Worm (Caenorhabditis elegans) whole organism, midembryonic: ENCODE measurements around the gene ZK863.8.

Source experiments
- flt-1 ChIP-seq: fragments of 200-800 bp; sonication (Bioruptor generic); IDR thresholded peaks from 2 replicates; pipeline ENCODE4 v1.3.6; 2022; ENCODE audit warnings: missing genetic modification characterization, missing compliant biosample characterization
- klf-2 ChIP-seq: fragments of 200-800 bp; sonication (Bioruptor generic); conservative IDR thresholded peaks from 2 replicates; pipeline ENCODE4 v1.3.6; 2022; ENCODE audit warnings: missing genetic modification reagents, missing genetic modification characterization, missing compliant biosample characterization
- med-1 ChIP-seq: sonication (generic microtip); optimal IDR thresholded peaks from 2 replicates; lab custom pipeline; 2017; ENCODE audit warnings: missing genetic modification characterization, mild to moderate bottlenecking, missing compliant biosample characterization, antibody characterized with exemption, missing genetic modification reagents; ENCODE audit not compliant: insufficient read depth
- ref-1 ChIP-seq: fragments of 200-800 bp; sonication (Bioruptor generic); conservative IDR thresholded peaks from 2 replicates; pipeline ENCODE4 v1.3.6; 2022; ENCODE audit warnings: missing genetic modification reagents, missing genetic modification characterization, missing compliant biosample characterization
- tab-1 ChIP-seq: fragments of 200-800 bp; sonication (Bioruptor generic); IDR thresholded peaks from 2 replicates; pipeline ENCODE4 v1.3.6; 2022; ENCODE audit warnings: missing genetic modification characterization, missing compliant biosample characterization
- ztf-23 ChIP-seq: fragments of 200-800 bp; sonication (Bioruptor generic); IDR thresholded peaks from 2 replicates; pipeline ENCODE4 v1.3.6; 2022; ENCODE audit warnings: missing genetic modification reagents, missing genetic modification characterization, missing compliant biosample characterization
- ztf-29 ChIP-seq: fragments of 200-800 bp; sonication (Bioruptor generic); IDR thresholded peaks from 2 replicates; pipeline ENCODE4 v1.3.6; 2022; ENCODE audit warnings: missing genetic modification reagents, missing genetic modification characterization, missing compliant biosample characterization

DNA sequence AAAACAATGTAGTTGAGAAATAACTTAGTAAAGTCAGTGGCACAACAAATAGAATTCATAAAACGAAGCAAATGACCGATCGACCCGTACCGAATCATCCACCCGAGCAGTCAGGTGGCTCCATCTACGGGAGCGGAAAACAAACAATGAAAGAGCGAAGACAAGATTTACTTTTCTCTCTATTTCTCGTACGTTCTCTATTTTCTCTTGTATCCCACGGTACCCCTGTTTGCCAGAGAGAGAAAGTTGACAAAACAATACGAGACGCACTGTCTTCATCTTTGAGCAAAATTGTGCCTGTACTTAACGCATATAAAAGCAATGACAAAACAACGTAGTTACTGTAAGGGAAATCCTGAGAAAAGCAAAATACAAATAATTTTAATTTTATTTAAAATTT is 9.3 kb upstream of the ZK863.8 start:
- no peak for TF ChIP-seq tab-1 (GFP tag; lab: Robert Waterston, UW)
- no peak for TF ChIP-seq ztf-29 (GFP tag; lab: Robert Waterston, UW)
- no peak for TF ChIP-seq med-1 (GFP tag; lab: Kevin White, UChicago)
- TF ChIP-seq flt-1 (GFP tag; lab: Robert Waterston, UW): no peak
- no peak for TF ChIP-seq klf-2 (GFP tag; lab: Robert Waterston, UW)
- TF ChIP-seq ref-1: no peak
- no peak for TF ChIP-seq ztf-23
